Worm (Caenorhabditis elegans): Measurements from ENCODE around the gene rpl-2.
A peak's percentile ranks its signal among the peaks of the same experiment; 100 is the strongest.

DNA sequence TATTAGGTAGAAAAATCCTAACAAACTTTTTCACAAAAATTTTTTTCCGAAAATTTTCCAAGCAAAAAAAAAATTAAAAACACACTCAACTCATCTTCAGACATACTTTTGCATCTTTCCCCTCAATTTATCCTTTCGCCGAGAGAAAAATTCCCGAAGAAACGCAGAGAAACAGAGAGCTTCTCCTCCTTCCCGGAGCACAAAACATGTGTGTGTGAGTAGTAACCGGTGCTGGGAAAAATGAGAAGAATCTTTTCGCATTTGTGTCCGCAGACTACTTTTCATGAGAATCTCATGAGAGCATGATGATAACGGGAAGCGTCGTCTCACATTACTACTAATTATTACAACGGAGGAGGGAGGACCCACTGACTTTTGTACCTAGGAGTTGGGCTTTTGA is 7.1 kb downstream of the rpl-2 start:
- TF ChIP-seq irx-1 (tag; optimal IDR thresholded peaks at IDR 0.05), result no peak
- no peak for TF ChIP-seq tlp-1 (tag; optimal IDR thresholded peaks at IDR 0.05)
- TF ChIP-seq alr-1 (tag; optimal IDR thresholded peaks at IDR 0.05; ENCODE audit: borderline replicate concordance), result no peak
- no peak for TF ChIP-seq snpc-4 (tag; optimal IDR thresholded peaks at IDR 0.05)
- no peak for TF ChIP-seq unc-86 (tag; optimal IDR thresholded peaks at IDR 0.05)
- no peak for TF ChIP-seq zip-4 (GFP tag; optimal IDR thresholded peaks at IDR 0.05)
- TF ChIP-seq ztf-11 (tag; optimal IDR thresholded peaks at IDR 0.05), result no peak
- no peak for TF ChIP-seq lin-15B (tag; optimal IDR thresholded peaks at IDR 0.05)
- peak; percentile 41 for TF ChIP-seq mep-1 (tag; optimal IDR thresholded peaks at IDR 0.05)
- TF ChIP-seq fkh-10 (GFP tag; optimal IDR thresholded peaks at IDR 0.05), result no peak
- TF ChIP-seq ets-5 (GFP tag; IDR thresholded peaks at IDR 0.05), result no peak
